Fruit fly (Drosophila melanogaster) whole organism, prepupa: Measurements from ENCODE around the gene ric8a.

Experiments used
- Blimp-1 ChIP-seq: fragments of 200-800 bp; sonication (Bioruptor generic); optimal IDR thresholded peaks from 3 replicates; lab custom pipeline; 2017; ENCODE audit warnings: missing biosample characterization, missing genetic modification characterization, mild to moderate bottlenecking, moderate library complexity, missing genetic modification reagents
- CG10631 ChIP-seq: fragments of 200-800 bp; sonication (Bioruptor generic); optimal IDR thresholded peaks from 2 replicates; lab custom pipeline; 2016; ENCODE audit warnings: missing biosample characterization, missing genetic modification characterization
- CG10669 ChIP-seq: fragments of 200-800 bp; sonication (Bioruptor generic); optimal IDR thresholded peaks from 3 replicates; lab custom pipeline; 2018; ENCODE audit warnings: missing biosample characterization, mild to moderate bottlenecking, missing genetic modification characterization, moderate library complexity
- CG15336 ChIP-seq: fragments of 200-800 bp; sonication (Bioruptor generic); IDR thresholded peaks from 2 replicates; pipeline ENCODE4 v1.3.6; 2022; ENCODE audit warnings: missing biosample characterization, missing genetic modification characterization
- CG1621 ChIP-seq: fragments of 200-800 bp; sonication (Bioruptor generic); optimal IDR thresholded peaks from 3 replicates; lab custom pipeline; 2018; ENCODE audit warnings: missing biosample characterization, mild to moderate bottlenecking, missing genetic modification characterization
- CG16779 ChIP-seq: fragments of 200-800 bp; sonication (Bioruptor generic); optimal IDR thresholded peaks from 3 replicates; lab custom pipeline; 2017; ENCODE audit warnings: missing biosample characterization, mild to moderate bottlenecking, missing genetic modification characterization
- CG3032 ChIP-seq: fragments of 200-800 bp; optimal IDR thresholded peaks from 2 replicates; lab custom pipeline; 2019; ENCODE audit warnings: missing biosample characterization, mild to moderate bottlenecking, missing genetic modification characterization, moderate library complexity
- CG31627 ChIP-seq: fragments of 200-800 bp; sonication (Bioruptor generic); optimal IDR thresholded peaks from 3 replicates; lab custom pipeline; 2016; ENCODE audit warnings: missing biosample characterization, missing genetic modification characterization
- CG32006 ChIP-seq: fragments of 200-800 bp; sonication (Bioruptor generic); optimal IDR thresholded peaks from 3 replicates; lab custom pipeline; 2017; ENCODE audit warnings: missing biosample characterization, mild to moderate bottlenecking, missing genetic modification characterization
- CG34406 ChIP-seq: fragments of 200-800 bp; sonication (Bioruptor generic); optimal IDR thresholded peaks from 3 replicates; lab custom pipeline; 2016; ENCODE audit warnings: missing biosample characterization, missing genetic modification characterization
- CG4318 ChIP-seq: fragments of 200-800 bp; sonication (Bioruptor generic); optimal IDR thresholded peaks from 3 replicates; lab custom pipeline; 2017; ENCODE audit warnings: missing biosample characterization, mild to moderate bottlenecking, missing genetic modification characterization
- CG6163 ChIP-seq: fragments of 200-800 bp; sonication (Bioruptor generic); IDR thresholded peaks from 3 replicates; pipeline ENCODE4 v1.3.6; 2022; ENCODE audit warnings: missing biosample characterization, missing genetic modification characterization
- CG6276 ChIP-seq: fragments of 200-800 bp; sonication (Bioruptor generic); optimal IDR thresholded peaks from 2 replicates; lab custom pipeline; 2017; ENCODE audit warnings: missing biosample characterization, mild to moderate bottlenecking, missing genetic modification characterization
- CG6854 ChIP-seq: fragments of 200-800 bp; sonication (Bioruptor generic); optimal IDR thresholded peaks from 2 replicates; lab custom pipeline; 2017; ENCODE audit warnings: missing biosample characterization, mild to moderate bottlenecking, missing genetic modification characterization
- CG8119 ChIP-seq: fragments of 200-800 bp; sonication (Bioruptor generic); IDR thresholded peaks from 3 replicates; pipeline ENCODE4 v1.3.6; 2022; ENCODE audit warnings: missing biosample characterization, missing genetic modification characterization
- CG8319 ChIP-seq: fragments of 200-800 bp; sonication (Bioruptor generic); optimal IDR thresholded peaks from 3 replicates; lab custom pipeline; 2016; ENCODE audit warnings: missing biosample characterization, missing genetic modification characterization
- CG8632 ChIP-seq: fragments of 200-800 bp; sonication (Bioruptor generic); optimal IDR thresholded peaks from 3 replicates; lab custom pipeline; 2016; ENCODE audit warnings: missing biosample characterization, missing genetic modification characterization
- CG9139 ChIP-seq: fragments of 200-800 bp; sonication (Bioruptor generic); optimal IDR thresholded peaks from 3 replicates; lab custom pipeline; 2017; ENCODE audit warnings: missing biosample characterization, mild to moderate bottlenecking, missing genetic modification characterization
- Eip75B ChIP-seq: fragments of 200-800 bp; sonication (Bioruptor generic); optimal IDR thresholded peaks from 3 replicates; lab custom pipeline; 2016; ENCODE audit warnings: missing biosample characterization, missing genetic modification characterization
- Eip78C ChIP-seq: fragments of 200-800 bp; sonication (Bioruptor generic); peaks from one replicate; lab custom pipeline; 2016; ENCODE audit warnings: missing biosample characterization, missing genetic modification characterization
- Eip93F ChIP-seq: fragments of 200-800 bp; sonication (Bioruptor generic); optimal IDR thresholded peaks from 2 replicates; lab custom pipeline; 2016; ENCODE audit warnings: missing biosample characterization, mild to moderate bottlenecking, missing genetic modification characterization
- Ets96B ChIP-seq: fragments of 200-800 bp; optimal IDR thresholded peaks from 2 replicates; lab custom pipeline; 2019; ENCODE audit warnings: missing biosample characterization, mild to moderate bottlenecking, missing genetic modification characterization, moderate library complexity
- Gug ChIP-seq: fragments of 200-800 bp; sonication (Bioruptor generic); IDR thresholded peaks from 2 replicates; pipeline ENCODE4 v1.3.6; 2022; ENCODE audit warnings: missing biosample characterization, missing genetic modification characterization
- Hr38 ChIP-seq: sonication (Bioruptor generic); optimal IDR thresholded peaks from 2 replicates; lab custom pipeline; 2016; ENCODE audit warnings: missing biosample characterization, missing genetic modification characterization
- Hr39 ChIP-seq: fragments of 200-800 bp; sonication (Bioruptor generic); optimal IDR thresholded peaks from 2 replicates; lab custom pipeline; 2016; ENCODE audit warnings: missing biosample characterization, missing genetic modification characterization
- Hr4 ChIP-seq: fragments of 200-800 bp; sonication (Bioruptor generic); optimal IDR thresholded peaks from 3 replicates; lab custom pipeline; 2016; ENCODE audit warnings: missing biosample characterization, missing genetic modification characterization
- Lpt ChIP-seq: fragments of 200-800 bp; sonication (Bioruptor generic); optimal IDR thresholded peaks from 3 replicates; lab custom pipeline; 2016; ENCODE audit warnings: missing biosample characterization, missing genetic modification characterization
- Met ChIP-seq: fragments of 200-800 bp; sonication (Bioruptor generic); optimal IDR thresholded peaks from 3 replicates; lab custom pipeline; 2016; ENCODE audit warnings: missing biosample characterization, missing genetic modification characterization
- Smox ChIP-seq: fragments of 200-800 bp; sonication (Bioruptor generic); optimal IDR thresholded peaks from 3 replicates; lab custom pipeline; 2016; ENCODE audit warnings: missing biosample characterization, missing genetic modification characterization
- Sox102F ChIP-seq: fragments of 200-800 bp; sonication (Bioruptor generic); optimal IDR thresholded peaks from 2 replicates; lab custom pipeline; 2016; ENCODE audit warnings: missing biosample characterization, mild to moderate bottlenecking, missing genetic modification characterization
- Sox14 ChIP-seq: fragments of 200-800 bp; sonication (Bioruptor generic); optimal IDR thresholded peaks from 3 replicates; lab custom pipeline; 2016; ENCODE audit warnings: missing biosample characterization, missing genetic modification characterization
- achi ChIP-seq: fragments of 200-800 bp; sonication (Bioruptor generic); optimal IDR thresholded peaks from 3 replicates; lab custom pipeline; 2016; ENCODE audit warnings: missing biosample characterization, missing genetic modification characterization
- acj6 ChIP-seq: fragments of 200-800 bp; sonication (Bioruptor generic); optimal IDR thresholded peaks from 3 replicates; lab custom pipeline; 2016; ENCODE audit warnings: missing biosample characterization, missing genetic modification characterization
- cyc ChIP-seq: fragments of 200-800 bp; sonication (Bioruptor generic); optimal IDR thresholded peaks from 3 replicates; lab custom pipeline; 2016; ENCODE audit warnings: missing biosample characterization, missing genetic modification characterization
- dac ChIP-seq: fragments of 200-800 bp; sonication (Bioruptor generic); optimal IDR thresholded peaks from 2 replicates; lab custom pipeline; 2017; ENCODE audit warnings: missing biosample characterization, mild to moderate bottlenecking, missing genetic modification characterization
- dsx ChIP-seq: fragments of 200-800 bp; optimal IDR thresholded peaks from 3 replicates; lab custom pipeline; 2019; ENCODE audit warnings: missing biosample characterization, mild to moderate bottlenecking, missing genetic modification characterization, moderate library complexity; ENCODE audit not compliant: poor library complexity, severe bottlenecking
- esn ChIP-seq: fragments of 200-800 bp; sonication (Bioruptor generic); optimal IDR thresholded peaks from 2 replicates; lab custom pipeline; 2016; ENCODE audit warnings: missing biosample characterization, mild to moderate bottlenecking, missing genetic modification characterization, moderate library complexity
- fd85E ChIP-seq: fragments of 200-800 bp; sonication (Bioruptor generic); optimal IDR thresholded peaks from 3 replicates; lab custom pipeline; 2016; ENCODE audit warnings: missing biosample characterization, missing genetic modification characterization
- lz ChIP-seq: fragments of 200-800 bp; sonication (Bioruptor generic); optimal IDR thresholded peaks from 3 replicates; lab custom pipeline; 2016; ENCODE audit warnings: missing biosample characterization, missing genetic modification characterization
- pdm3 ChIP-seq: fragments of 200-800 bp; sonication (Bioruptor generic); optimal IDR thresholded peaks from 3 replicates; lab custom pipeline; 2016; ENCODE audit warnings: missing biosample characterization, missing genetic modification characterization
- salr ChIP-seq, 2 experiments: fragments of 200-800 bp; sonication (Bioruptor generic); optimal IDR thresholded peaks; 3 replicates each; lab custom pipeline; 2016 to 2018; ENCODE audit warnings: missing biosample characterization in 2 of 2, missing genetic modification characterization in 2 of 2, mild to moderate bottlenecking in 1 of 2
- spab ChIP-seq: fragments of 200-800 bp; sonication (Bioruptor generic); optimal IDR thresholded peaks from 2 replicates; lab custom pipeline; 2017; ENCODE audit warnings: missing biosample characterization, mild to moderate bottlenecking, missing genetic modification characterization, missing genetic modification reagents
- ss ChIP-seq, 2 experiments: fragments of 200-800 bp; sonication (Bioruptor generic); optimal IDR thresholded peaks; 2 replicates in 1 of 2; 3 replicates in 1 of 2; lab custom pipeline; 2017 to 2018; ENCODE audit warnings: mild to moderate bottlenecking in 2 of 2, missing biosample characterization in 2 of 2, missing genetic modification characterization in 2 of 2, moderate library complexity in 1 of 2
- svp ChIP-seq: fragments of 200-800 bp; sonication (Bioruptor generic); peaks from one replicate; lab custom pipeline; 2016; ENCODE audit warnings: missing biosample characterization, missing genetic modification characterization
- vri ChIP-seq: fragments of 200-800 bp; sonication (Bioruptor generic); optimal IDR thresholded peaks from 3 replicates; lab custom pipeline; 2016; ENCODE audit warnings: missing biosample characterization, mild to moderate bottlenecking, missing genetic modification characterization

The ric8a gene

dm6 chrX:9243417-9243884 is 12.5 kb upstream of the ric8a start, which contains the start of the genes mxc and Larp7 (continued):
- TF ChIP-seq CG34406 (GFP tag; lab: Kevin White, UChicago) = peak; percentile 38
- TF ChIP-seq Ets96B (tag; lab: Kevin White, UChicago) = peak; percentile 39
- TF ChIP-seq CG8632 (GFP tag; lab: Kevin White, UChicago) = no peak

dm6 chrX:9247171-9247783 is 8.7 kb upstream of the ric8a start, which contains the start of the genes amx and Dsor1:
Gene amx (minus strand): TSS chrX:9247336.
Gene Dsor1 (plus strand): TSS chrX:9247342.
- TF ChIP-seq Eip78C (GFP tag; lab: Kevin White, UChicago) (peak; percentile 59), svp (GFP tag; lab: Kevin White, UChicago) (peak; percentile 11), Smox (GFP tag; lab: Kevin White, UChicago) (no peak), Sox14 (GFP tag; lab: Kevin White, UChicago) (peak; percentile 7), Hr38 (GFP tag; lab: Kevin White, UChicago) (no peak), fd85E (GFP tag; lab: Kevin White, UChicago) (no peak), CG8119 (no peak), vri (GFP tag; lab: Kevin White, UChicago) (no peak), CG6163 (GFP tag; lab: Robert Waterston, UW) (no peak), Ets96B (tag; lab: Kevin White, UChicago) (no peak)

- peak; percentile 18 for TF ChIP-seq CG6276 (GFP tag; lab: Kevin White, UChicago)
- TF ChIP-seq CG8632 (GFP tag; lab: Kevin White, UChicago) = peak; percentile 27
- TF ChIP-seq Blimp-1 (GFP tag; lab: Kevin White, UChicago) = no peak
- TF ChIP-seq dsx (GFP tag; lab: Kevin White, UChicago) = peak; percentile 24
- no peak for TF ChIP-seq Eip93F
- TF ChIP-seq CG10669 = peak; percentile 46
- no peak for TF ChIP-seq CG16779
- TF ChIP-seq CG4318 = no peak
- peak; percentile 54 for TF ChIP-seq Smox (GFP tag; lab: Kevin White, UChicago)
- peak; percentile 56 for TF ChIP-seq achi (GFP tag; lab: Kevin White, UChicago)
- peak; percentile 60 for TF ChIP-seq Met (GFP tag; lab: Kevin White, UChicago)
- peak; percentile 62 for TF ChIP-seq CG32006 (GFP tag; lab: Kevin White, UChicago)
- TF ChIP-seq vri (GFP tag; lab: Kevin White, UChicago) = no peak
- no peak for TF ChIP-seq fd85E (GFP tag; lab: Kevin White, UChicago)
- peak; percentile 61; the same call in 1 of the 2 replicates for TF ChIP-seq CG15336
- TF ChIP-seq svp (GFP tag; lab: Kevin White, UChicago) = peak; percentile 70
- peak; percentile 52 for TF ChIP-seq CG10631 (GFP tag; lab: Kevin White, UChicago)
- peak; percentile 56 for TF ChIP-seq CG34406 (GFP tag; lab: Kevin White, UChicago)
- peak; percentile 61 for TF ChIP-seq lz (GFP tag; lab: Kevin White, UChicago)
- peak; percentile 24 for TF ChIP-seq CG3032 (tag; lab: Kevin White, UChicago)
- peak; percentile 48 for TF ChIP-seq Eip75B
- 0 out of 2 replicates have a peak, but pooled peaks have one; percentile 27 for TF ChIP-seq Gug (GFP tag; lab: Robert Waterston, UW)
- TF ChIP-seq salr (GFP tag; optimal IDR thresholded peaks at IDR 0.05; lab: Kevin White, UChicago) = peak in 1 of 2 experiments; percentile 23
- TF ChIP-seq CG9139 = no peak
- peak; percentile 62 for TF ChIP-seq esn
- TF ChIP-seq pdm3 (GFP tag; lab: Kevin White, UChicago) = peak; percentile 9
- TF ChIP-seq ss (GFP tag; optimal IDR thresholded peaks at IDR 0.05; lab: Kevin White, UChicago) = no peak
- no peak for TF ChIP-seq CG1621 (tag; lab: Kevin White, UChicago)
- TF ChIP-seq CG8319 (GFP tag; lab: Kevin White, UChicago) = no peak
- peak; percentile 13 for TF ChIP-seq CG31627 (GFP tag; lab: Kevin White, UChicago)
- TF ChIP-seq CG6854 = no peak
- peak; percentile 13 for TF ChIP-seq cyc (GFP tag; lab: Kevin White, UChicago)
- no peak for TF ChIP-seq Sox102F (GFP tag; lab: Kevin White, UChicago)
- peak; percentile 47 for TF ChIP-seq Hr4 (GFP tag; lab: Kevin White, UChicago)
- TF ChIP-seq Hr38 (GFP tag; lab: Kevin White, UChicago) = no peak
- no peak for TF ChIP-seq spab (GFP tag; lab: Kevin White, UChicago)
- peak; percentile 20 for TF ChIP-seq Hr39
- peak; percentile 30 for TF ChIP-seq acj6 (GFP tag; lab: Kevin White, UChicago)
- no peak for TF ChIP-seq Lpt (GFP tag; lab: Kevin White, UChicago)
- no peak for TF ChIP-seq dac (GFP tag; lab: Kevin White, UChicago)
These were observed 7.9 kb upstream of the ric8a start for dm6 chrX:9248040-9248439.
